Worm (Caenorhabditis elegans) whole organism, L1 larva: Measurements from ENCODE around the gene ifb-1.
A peak's percentile ranks its signal among the peaks of the same experiment; 100 is the strongest.

Source experiments
- C16A3.4 ChIP-seq: fragments of 150-350 bp; optimal IDR thresholded peaks from 2 replicates; lab custom pipeline; 2014; ENCODE audit warnings: missing biosample characterization, missing genetic modification characterization
- Y116A8C.19 ChIP-seq: sonication (generic microtip); optimal IDR thresholded peaks from 2 replicates; lab custom pipeline; 2016; ENCODE audit warnings: missing compliant biosample characterization, missing genetic modification characterization, borderline replicate concordance
- blmp-1 ChIP-seq: fragments of 150-350 bp; optimal IDR thresholded peaks from 2 replicates; lab custom pipeline; 2014; ENCODE audit warnings: missing biosample characterization, missing genetic modification characterization
- ceh-90 ChIP-seq: sonication (generic microtip); optimal IDR thresholded peaks from 2 replicates; lab custom pipeline; 2016; ENCODE audit warnings: missing genetic modification characterization, missing compliant biosample characterization
- ces-1 ChIP-seq: fragments of 150-350 bp; optimal IDR thresholded peaks from 2 replicates; lab custom pipeline; 2014; ENCODE audit warnings: missing biosample characterization, missing genetic modification reagents, missing genetic modification characterization
- efl-1 ChIP-seq, 4 experiments: fragments of 150-350 bp; optimal IDR thresholded peaks in 3 of 4; peaks in 1 of 4; 1 replicate in 1 of 4; 2 replicates in 3 of 4; lab custom pipeline; 2014; ENCODE audit warnings: missing biosample characterization in 2 of 4, missing genetic modification characterization in 2 of 4, missing genetic modification reagents in 2 of 4
- egl-13 ChIP-seq: sonication (generic microtip); optimal IDR thresholded peaks from 2 replicates; lab custom pipeline; 2016; ENCODE audit warnings: missing genotype, missing genetic modification reagents, missing genetic modification characterization, missing compliant biosample characterization
- egl-27 ChIP-seq, 2 experiments: fragments of 150-350 bp in 1 of 2; sonication (generic microtip); optimal IDR thresholded peaks; 3 replicates each; lab custom pipeline; 2017 to 2018; ENCODE audit warnings: missing biosample characterization in 2 of 2, missing genetic modification characterization in 2 of 2, missing genetic modification reagents in 2 of 2
- elt-3 ChIP-seq, 6 experiments: fragments of 150-350 bp in 1 of 6; sonication (generic microtip); optimal IDR thresholded peaks; 2 replicates each; lab custom pipeline; 2017 to 2018; ENCODE audit warnings: missing biosample characterization in 6 of 6, missing genetic modification characterization in 6 of 6, inconsistent platforms in 1 of 6
- ets-5 ChIP-seq: fragments of 200-800 bp; sonication (Bioruptor generic); IDR thresholded peaks from 2 replicates; pipeline ENCODE4 v1.3.6; 2022; ENCODE audit warnings: missing genetic modification characterization, missing compliant biosample characterization
- fkh-10 ChIP-seq: sonication (generic microtip); optimal IDR thresholded peaks from 2 replicates; lab custom pipeline; 2017; ENCODE audit warnings: missing biosample characterization, missing genetic modification reagents, missing genetic modification characterization
- fkh-8 ChIP-seq: sonication (generic microtip); optimal IDR thresholded peaks from 2 replicates; lab custom pipeline; 2016; ENCODE audit warnings: mild to moderate bottlenecking, missing genetic modification characterization, missing compliant biosample characterization
- fos-1 ChIP-seq: fragments of 150-350 bp; optimal IDR thresholded peaks from 2 replicates; lab custom pipeline; 2014; ENCODE audit warnings: missing biosample characterization, missing genetic modification characterization
- grh-1 ChIP-seq: fragments of 200-800 bp; sonication (Bioruptor generic); IDR thresholded peaks from 2 replicates; pipeline ENCODE4 v1.3.6; 2022; ENCODE audit warnings: missing genetic modification reagents, missing genetic modification characterization, missing compliant biosample characterization
- lin-13 ChIP-seq: fragments of 150-350 bp; optimal IDR thresholded peaks from 2 replicates; lab custom pipeline; 2014; ENCODE audit warnings: missing biosample characterization, missing genetic modification reagents, missing genetic modification characterization
- lin-14 ChIP-seq: fragments of 200-800 bp; sonication (Bioruptor generic); optimal IDR thresholded peaks from 2 replicates; lab custom pipeline; 2018; ENCODE audit warnings: mild to moderate bottlenecking, missing genetic modification characterization, moderate library complexity, missing compliant biosample characterization
- lin-15B ChIP-seq: fragments of 150-350 bp; sonication (generic microtip); optimal IDR thresholded peaks from 3 replicates; lab custom pipeline; 2014; ENCODE audit warnings: missing biosample characterization, missing genetic modification characterization
- lsy-2 ChIP-seq, 2 experiments: fragments of 150-350 bp; optimal IDR thresholded peaks; 2 replicates each; lab custom pipeline; 2014; ENCODE audit warnings: missing biosample characterization in 2 of 2, missing genetic modification characterization in 2 of 2
- mdl-1 ChIP-seq, 2 experiments: fragments of 150-350 bp; optimal IDR thresholded peaks; 2 replicates each; lab custom pipeline; 2014 to 2017; ENCODE audit warnings: missing biosample characterization in 2 of 2, missing genetic modification characterization in 2 of 2, inconsistent platforms in 1 of 2
- nhr-20 ChIP-seq: sonication (generic microtip); optimal IDR thresholded peaks from 2 replicates; lab custom pipeline; 2016; ENCODE audit warnings: mild to moderate bottlenecking, missing genetic modification characterization, missing compliant biosample characterization
- nhr-237 ChIP-seq: fragments of 150-350 bp; optimal IDR thresholded peaks from 2 replicates; lab custom pipeline; 2014; ENCODE audit warnings: missing biosample characterization, missing genetic modification characterization
- nhr-71 ChIP-seq: sonication (generic microtip); optimal IDR thresholded peaks from 2 replicates; lab custom pipeline; 2016; ENCODE audit warnings: mild to moderate bottlenecking, missing genetic modification characterization, moderate library complexity, missing compliant biosample characterization
- nhr-84 ChIP-seq: sonication (generic microtip); optimal IDR thresholded peaks from 2 replicates; lab custom pipeline; 2017; ENCODE audit warnings: missing biosample characterization, missing genetic modification characterization
- nhr-90 ChIP-seq: sonication (generic microtip); optimal IDR thresholded peaks from 2 replicates; lab custom pipeline; 2016; ENCODE audit warnings: mild to moderate bottlenecking, missing genetic modification characterization, missing compliant biosample characterization; ENCODE audit not compliant: poor library complexity
- pag-3 ChIP-seq: sonication (generic microtip); optimal IDR thresholded peaks from 2 replicates; lab custom pipeline; 2017; ENCODE audit warnings: missing genetic modification characterization, mild to moderate bottlenecking, missing compliant biosample characterization, antibody characterized with exemption, borderline replicate concordance; ENCODE audit not compliant: insufficient read depth
- pqm-1 ChIP-seq: sonication (generic microtip); optimal IDR thresholded peaks from 3 replicates; lab custom pipeline; 2017; ENCODE audit warnings: missing biosample characterization, missing genetic modification characterization
- rnt-1 ChIP-seq: sonication (generic microtip); optimal IDR thresholded peaks from 2 replicates; lab custom pipeline; 2016; ENCODE audit warnings: mild to moderate bottlenecking, missing genetic modification characterization, moderate library complexity, missing compliant biosample characterization
- skn-1 ChIP-seq: fragments of 150-350 bp; optimal IDR thresholded peaks from 2 replicates; lab custom pipeline; 2014; ENCODE audit warnings: missing biosample characterization, missing genetic modification characterization
- sptf-1 ChIP-seq: fragments of 150-350 bp; optimal IDR thresholded peaks from 2 replicates; lab custom pipeline; 2014; ENCODE audit warnings: missing biosample characterization, missing genetic modification characterization
- unc-62 ChIP-seq: fragments of 150-350 bp; optimal IDR thresholded peaks from 2 replicates; lab custom pipeline; 2014; ENCODE audit warnings: missing biosample characterization, missing genetic modification reagents, missing genetic modification characterization
- unc-98 ChIP-seq: fragments of 200-800 bp; sonication (Bioruptor generic); IDR thresholded peaks from 2 replicates; pipeline ENCODE4 v1.3.6; 2022; ENCODE audit warnings: missing genetic modification characterization, missing compliant biosample characterization
- zip-4 ChIP-seq: fragments of 200-800 bp; sonication (Bioruptor generic); optimal IDR thresholded peaks from 2 replicates; lab custom pipeline; 2018; ENCODE audit warnings: mild to moderate bottlenecking, missing genetic modification characterization, moderate library complexity, missing compliant biosample characterization
- ztf-11 ChIP-seq, 2 experiments: sonication (generic microtip); optimal IDR thresholded peaks; 2 replicates each; lab custom pipeline; 2016 to 2017; ENCODE audit warnings: missing genetic modification characterization in 2 of 2, missing biosample characterization in 1 of 2, missing compliant biosample characterization in 1 of 2
- ztf-4 ChIP-seq: fragments of 150-350 bp; optimal IDR thresholded peaks from 2 replicates; lab custom pipeline; 2014; ENCODE audit warnings: missing biosample characterization, missing genetic modification characterization

ifb-1 gene

ce11 chrII:5790313-5790773 is 24.9 kb downstream of the ifb-1 start, which contains the start of gene lect-2:
Gene lect-2 (plus strand): TSS chrII:5790723.
- TF ChIP-seq mdl-1 (tag; optimal IDR thresholded peaks at IDR 0.05; lab: Kevin White, UChicago): no peak
- TF ChIP-seq fkh-10: no peak
- TF ChIP-seq rnt-1: peak; percentile 36
- TF ChIP-seq ztf-11 (tag; optimal IDR thresholded peaks at IDR 0.05; lab: Kevin White, UChicago): no peak
- TF ChIP-seq efl-1 (optimal IDR thresholded peaks at IDR 0.05; lab: Kevin White, UChicago): no peak
- peak in 1 of 2 experiments; percentile 42 for TF ChIP-seq efl-1 (GFP tag; optimal IDR thresholded peaks at IDR 0.05 in 1 of 2; lab: Kevin White, UChicago)
- TF ChIP-seq C16A3.4 (tag; lab: Kevin White, UChicago): no peak
- TF ChIP-seq sptf-1 (tag; lab: Kevin White, UChicago): no peak
- TF ChIP-seq Y116A8C.19 (tag; lab: Kevin White, UChicago): no peak
- TF ChIP-seq egl-27 (tag; optimal IDR thresholded peaks at IDR 0.05; lab: Kevin White, UChicago): no peak
- peak; percentile 0 for TF ChIP-seq nhr-71
- no peak for TF ChIP-seq lin-15B (tag; lab: Kevin White, UChicago)
- TF ChIP-seq pag-3 (tag; lab: Kevin White, UChicago): peak; percentile 89
- TF ChIP-seq ets-5: no peak
- TF ChIP-seq ztf-4 (tag; lab: Kevin White, UChicago): no peak
- TF ChIP-seq egl-13 (tag; lab: Kevin White, UChicago): no peak
- TF ChIP-seq lin-13 (GFP tag; lab: Kevin White, UChicago): no peak
- TF ChIP-seq unc-62 (GFP tag; lab: Kevin White, UChicago): no peak
- TF ChIP-seq ces-1 (GFP tag; lab: Kevin White, UChicago): no peak
- TF ChIP-seq lin-14: peak; percentile 58
- TF ChIP-seq zip-4 (GFP tag; lab: Kevin White, UChicago): no peak
- TF ChIP-seq, all 84 proteins: peak for 5

- TF ChIP-seq lin-14 (no peak), pag-3 (tag; lab: Kevin White, UChicago) (no peak)
Measured at ce11 chrII:5792490-5792889, 27.1 kb downstream of the ifb-1 start, which contains the start of gene K05F1.14. Gene K05F1.14 (minus strand): TSS chrII:5792590.

ce11 chrII:5794195-5794594 is 28.8 kb downstream of the ifb-1 start, which contains the start of gene acdh-8:
Gene acdh-8 (plus strand): TSS chrII:5794495.
- TF ChIP-seq nhr-84 (tag; lab: Kevin White, UChicago) (no peak), nhr-90 (no peak), rnt-1 (no peak), unc-98 (GFP tag; lab: Robert Waterston, UW) (no peak), ceh-90 (no peak)

ce11 chrII:5797348-5797977 is 32.0 kb downstream of the ifb-1 start, which contains the start of the genes msp-63 and msp-142:
Gene msp-63 (minus strand): TSS chrII:5797448.
Gene msp-142 (plus strand): TSS chrII:5797927.
- no peak for TF ChIP-seq blmp-1 (tag; lab: Kevin White, UChicago)
- TF ChIP-seq pqm-1 (tag; lab: Kevin White, UChicago): no peak
- no peak for TF ChIP-seq fkh-8 (tag; lab: Kevin White, UChicago)
- TF ChIP-seq ztf-4 (tag; lab: Kevin White, UChicago): no peak
- no peak for TF ChIP-seq fos-1
- no peak for TF ChIP-seq skn-1 (tag; lab: Kevin White, UChicago)
- TF ChIP-seq lsy-2 (tag; optimal IDR thresholded peaks at IDR 0.05; lab: Kevin White, UChicago): no peak
- no peak for TF ChIP-seq grh-1 (GFP tag; lab: Robert Waterston, UW)
- no peak for TF ChIP-seq elt-3 (tag; optimal IDR thresholded peaks at IDR 0.05; lab: Kevin White, UChicago)
- no peak for TF ChIP-seq nhr-237 (tag; lab: Kevin White, UChicago)
- no peak for TF ChIP-seq nhr-20 (tag; lab: Kevin White, UChicago)
- no peak for TF ChIP-seq egl-27 (tag; optimal IDR thresholded peaks at IDR 0.05; lab: Kevin White, UChicago)
- TF ChIP-seq ets-5: no peak
- TF ChIP-seq pag-3 (tag; lab: Kevin White, UChicago): no peak
